Worm (Caenorhabditis elegans) whole organism, L1 larva: Measurements from ENCODE around the gene nhr-115.

Experiments
- F16B12.6 ChIP-seq: fragments of 150-350 bp; optimal IDR thresholded peaks from 2 replicates; lab custom pipeline; 2014; ENCODE audit warnings: missing biosample characterization, missing genetic modification characterization
- aly-2 ChIP-seq: fragments of 150-350 bp; optimal IDR thresholded peaks from 2 replicates; lab custom pipeline; 2014; ENCODE audit warnings: missing biosample characterization, missing genetic modification characterization
- ama-1 ChIP-seq: fragments of 150-350 bp; optimal IDR thresholded peaks from 2 replicates; lab custom pipeline; 2014
- efl-1 ChIP-seq, 4 experiments: fragments of 150-350 bp; optimal IDR thresholded peaks in 3 of 4; peaks in 1 of 4; 1 replicate in 1 of 4; 2 replicates in 3 of 4; lab custom pipeline; 2014; ENCODE audit warnings: missing biosample characterization in 2 of 4, missing genetic modification characterization in 2 of 4, missing genetic modification reagents in 2 of 4
- elt-2 ChIP-seq: sonication (generic microtip); optimal IDR thresholded peaks from 2 replicates; lab custom pipeline; 2016; ENCODE audit warnings: missing genetic modification characterization, mild to moderate bottlenecking, inconsistent platforms, missing compliant biosample characterization, missing genetic modification reagents
- ets-5 ChIP-seq: fragments of 200-800 bp; sonication (Bioruptor generic); IDR thresholded peaks from 2 replicates; pipeline ENCODE4 v1.3.6; 2022; ENCODE audit warnings: missing genetic modification characterization, missing compliant biosample characterization
- fos-1 ChIP-seq: fragments of 150-350 bp; optimal IDR thresholded peaks from 2 replicates; lab custom pipeline; 2014; ENCODE audit warnings: missing biosample characterization, missing genetic modification characterization
- lin-39 ChIP-seq: fragments of 150-350 bp; optimal IDR thresholded peaks from 2 replicates; lab custom pipeline; 2014; ENCODE audit warnings: missing biosample characterization, missing genetic modification reagents, missing genetic modification characterization
- mdl-1 ChIP-seq, 2 experiments: fragments of 150-350 bp; optimal IDR thresholded peaks; 2 replicates each; lab custom pipeline; 2014 to 2017; ENCODE audit warnings: missing biosample characterization in 2 of 2, missing genetic modification characterization in 2 of 2, inconsistent platforms in 1 of 2
- mef-2 ChIP-seq: fragments of 150-350 bp; optimal IDR thresholded peaks from 2 replicates; lab custom pipeline; 2014; ENCODE audit warnings: missing biosample characterization, missing genetic modification characterization
- nhr-12 ChIP-seq: sonication (generic microtip); optimal IDR thresholded peaks from 2 replicates; lab custom pipeline; 2017; ENCODE audit warnings: missing biosample characterization, missing genetic modification characterization
- snpc-4 ChIP-seq: fragments of 150-350 bp; optimal IDR thresholded peaks from 2 replicates; lab custom pipeline; 2014; ENCODE audit warnings: missing biosample characterization, missing genetic modification characterization
- sptf-1 ChIP-seq: fragments of 150-350 bp; optimal IDR thresholded peaks from 2 replicates; lab custom pipeline; 2014; ENCODE audit warnings: missing biosample characterization, missing genetic modification characterization
- unc-62 ChIP-seq: fragments of 150-350 bp; optimal IDR thresholded peaks from 2 replicates; lab custom pipeline; 2014; ENCODE audit warnings: missing biosample characterization, missing genetic modification reagents, missing genetic modification characterization

DNA sequence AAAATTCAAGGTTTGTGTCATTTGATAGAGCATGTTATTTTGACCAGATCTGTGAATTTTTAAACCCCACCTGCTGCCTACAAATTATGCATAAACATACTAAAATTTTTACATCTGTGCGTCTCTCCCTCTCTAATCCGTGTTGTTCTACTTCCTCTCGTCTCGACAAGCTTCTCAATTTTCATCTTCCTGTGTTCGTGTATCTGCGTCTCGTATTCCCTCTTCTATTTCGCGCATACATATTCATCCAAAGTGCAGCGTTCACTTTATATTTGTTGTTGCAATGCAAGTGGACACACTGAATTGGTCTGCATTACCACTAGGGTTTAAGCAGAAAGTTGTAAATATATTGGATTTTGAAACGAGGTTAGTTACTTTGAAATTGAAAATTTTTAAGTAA lies 13.8 kb upstream of the nhr-115 start, which contains the start of gene fbxa-137:
- TF ChIP-seq lin-39 (tag; lab: Kevin White, UChicago): no peak
- no peak for TF ChIP-seq unc-62 (GFP tag; lab: Kevin White, UChicago)
- no peak for TF ChIP-seq nhr-12 (tag; lab: Kevin White, UChicago)
- TF ChIP-seq fos-1 (tag; lab: Kevin White, UChicago): no peak
- no peak for TF ChIP-seq ama-1
- TF ChIP-seq ets-5 (GFP tag; lab: Robert Waterston, UW): no peak
- TF ChIP-seq efl-1 (optimal IDR thresholded peaks at IDR 0.05; lab: Kevin White, UChicago): no peak
- TF ChIP-seq efl-1 (GFP tag; optimal IDR thresholded peaks at IDR 0.05 in 1 of 2; lab: Kevin White, UChicago): no peak
- TF ChIP-seq mef-2 (tag; lab: Kevin White, UChicago): no peak
- TF ChIP-seq mdl-1 (tag; optimal IDR thresholded peaks at IDR 0.05; lab: Kevin White, UChicago): no peak
- no peak for TF ChIP-seq aly-2 (tag; lab: Kevin White, UChicago)
- no peak for TF ChIP-seq F16B12.6
- no peak for TF ChIP-seq sptf-1 (tag; lab: Kevin White, UChicago)
- TF ChIP-seq elt-2 (tag; lab: Kevin White, UChicago): no peak
- no peak for TF ChIP-seq snpc-4 (tag; lab: Kevin White, UChicago)
